Worm (Caenorhabditis elegans) whole organism, L4/young adult: ENCODE data around the gene lin-40.

ENCODE experiments used
- W03F9.2 ChIP-seq: fragments of 150-350 bp; optimal IDR thresholded peaks from 2 replicates; lab custom pipeline; 2014; ENCODE audit warnings: missing biosample characterization, missing genetic modification characterization
- dao-5 ChIP-seq: sonication (generic microtip); optimal IDR thresholded peaks from 2 replicates; lab custom pipeline; 2016; ENCODE audit warnings: missing genotype, missing genetic modification characterization, moderate library complexity, missing compliant biosample characterization
- him-1 ChIP-seq: sonication (generic microtip); optimal IDR thresholded peaks from 2 replicates; lab custom pipeline; 2016; ENCODE audit warnings: missing genotype, missing genetic modification reagents, missing genetic modification characterization, missing compliant biosample characterization

The lin-40 gene

ce11 chrV:3695254-3695653 is 9.5 kb upstream of the lin-40 start:
- TF ChIP-seq dao-5 (tag; lab: Kevin White, UChicago) (no peak), him-1 (tag; lab: Kevin White, UChicago) (no peak), W03F9.2 (tag; lab: Kevin White, UChicago) (no peak)

- no peak for TF ChIP-seq him-1 (tag; lab: Kevin White, UChicago)
- TF ChIP-seq W03F9.2 (tag; lab: Kevin White, UChicago), result no peak
- TF ChIP-seq dao-5 (tag; lab: Kevin White, UChicago), result no peak
These were observed 7.7 kb upstream of the lin-40 start for ce11 chrV:3697071-3697470.

- TF ChIP-seq him-1 (tag; lab: Kevin White, UChicago) (no peak), dao-5 (tag; lab: Kevin White, UChicago) (no peak), W03F9.2 (tag; lab: Kevin White, UChicago) (no peak)
These were observed 6.3 kb upstream of the lin-40 start for ce11 chrV:3698497-3698896.

ce11 chrV:3702998-3703397 is 1.8 kb upstream of the lin-40 start:
- TF ChIP-seq W03F9.2 (tag; lab: Kevin White, UChicago) (no peak), dao-5 (tag; lab: Kevin White, UChicago) (no peak), him-1 (tag; lab: Kevin White, UChicago) (no peak)

- TF ChIP-seq dao-5 (tag; lab: Kevin White, UChicago) (no peak), W03F9.2 (tag; lab: Kevin White, UChicago) (no peak), him-1 (tag; lab: Kevin White, UChicago) (peak; percentile 61)
These were observed 900 bp upstream of the lin-40 start for ce11 chrV:3703888-3704287.

ce11 chrV:3706167-3706566 is 1.4 kb downstream of the lin-40 start:
- TF ChIP-seq him-1 (tag; lab: Kevin White, UChicago) (no peak), W03F9.2 (tag; lab: Kevin White, UChicago) (no peak), dao-5 (tag; lab: Kevin White, UChicago) (no peak)

ce11 chrV:3706893-3707292 is 2.1 kb downstream of the lin-40 start:
- TF ChIP-seq him-1 (tag; lab: Kevin White, UChicago), result no peak
- TF ChIP-seq W03F9.2 (tag; lab: Kevin White, UChicago), result no peak
- TF ChIP-seq dao-5 (tag; lab: Kevin White, UChicago), result no peak

- TF ChIP-seq W03F9.2 (tag; lab: Kevin White, UChicago) (no peak), dao-5 (tag; lab: Kevin White, UChicago) (no peak), him-1 (tag; lab: Kevin White, UChicago) (no peak)
These were observed 6.8 kb downstream of the lin-40 start for ce11 chrV:3711544-3711943.

- TF ChIP-seq W03F9.2 (tag; lab: Kevin White, UChicago) (no peak), him-1 (tag; lab: Kevin White, UChicago) (peak; percentile 78)
These were observed 7.4 kb downstream of the lin-40 start for ce11 chrV:3712192-3712591.

ce11 chrV:3712955-3713354 is 8.2 kb downstream of the lin-40 start:
- TF ChIP-seq W03F9.2 (tag; lab: Kevin White, UChicago), result no peak
- no peak for TF ChIP-seq dao-5 (tag; lab: Kevin White, UChicago)
- TF ChIP-seq him-1 (tag; lab: Kevin White, UChicago), result no peak

ce11 chrV:3714750-3715149 is 10.0 kb downstream of the lin-40 start:
- TF ChIP-seq dao-5 (tag; lab: Kevin White, UChicago) (no peak), W03F9.2 (tag; lab: Kevin White, UChicago) (no peak), him-1 (tag; lab: Kevin White, UChicago) (no peak)

- TF ChIP-seq W03F9.2 (tag; lab: Kevin White, UChicago), result no peak
- no peak for TF ChIP-seq dao-5 (tag; lab: Kevin White, UChicago)
- TF ChIP-seq him-1 (tag; lab: Kevin White, UChicago), result no peak
These were observed 10.8 kb downstream of the lin-40 start, which contains the start of gene nrsn-1 for ce11 chrV:3715488-3716019. Gene nrsn-1, minus strand, starts transcription at chrV:3715969.

ce11 chrV:3716279-3716887 is 11.6 kb downstream of the lin-40 start:
- TF ChIP-seq dao-5 (tag; lab: Kevin White, UChicago) (no peak), him-1 (tag; lab: Kevin White, UChicago) (peak; percentile 38), W03F9.2 (tag; lab: Kevin White, UChicago) (no peak)

- TF ChIP-seq him-1 (tag; lab: Kevin White, UChicago), result peak; percentile 79
- TF ChIP-seq dao-5 (tag; lab: Kevin White, UChicago), result no peak
These were observed 13.0 kb downstream of the lin-40 start for ce11 chrV:3717751-3718150.
